Fruit fly (Drosophila melanogaster) whole organism, embryonic: ENCODE data around the gene TwdlV.
A peak's percentile ranks its signal among the peaks of the same experiment; 100 is the strongest.

Experiments used
- ATbp ChIP-seq: fragments of 200-800 bp; sonication (Bioruptor generic); optimal IDR thresholded peaks from 2 replicates; lab custom pipeline; 2017; ENCODE audit warnings: missing biosample characterization, mild to moderate bottlenecking, missing genetic modification characterization, missing genetic modification reagents
- Atf3 ChIP-seq: fragments of 200-800 bp; sonication (Bioruptor generic); optimal IDR thresholded peaks from 3 replicates; lab custom pipeline; 2016; ENCODE audit warnings: missing biosample characterization, missing genetic modification characterization
- Blimp-1 ChIP-seq: fragments of 200-800 bp; sonication (Bioruptor generic); optimal IDR thresholded peaks from 3 replicates; lab custom pipeline; 2018; ENCODE audit warnings: missing biosample characterization, missing genetic modification characterization, mild to moderate bottlenecking, moderate library complexity, missing genetic modification reagents
- CG10979 ChIP-seq: fragments of 200-800 bp; sonication (Bioruptor generic); optimal IDR thresholded peaks from 2 replicates; lab custom pipeline; 2018; ENCODE audit warnings: missing biosample characterization, mild to moderate bottlenecking, missing genetic modification characterization, moderate library complexity
- CG11695 ChIP-seq: fragments of 200-800 bp; sonication (Bioruptor generic); IDR thresholded peaks from 3 replicates; pipeline ENCODE4 v1.3.6; 2022; ENCODE audit warnings: missing biosample characterization, missing genetic modification characterization
- CG12236 ChIP-seq: fragments of 200-800 bp; sonication (Bioruptor generic); optimal IDR thresholded peaks from 2 replicates; lab custom pipeline; 2016; ENCODE audit warnings: missing biosample characterization, missing genetic modification characterization
- CG14050 ChIP-seq: fragments of 200-800 bp; sonication (Bioruptor generic); IDR thresholded peaks from 3 replicates; pipeline ENCODE4 v1.3.6; 2022; ENCODE audit warnings: missing biosample characterization, missing genetic modification characterization
- CG1529 ChIP-seq: fragments of 200-800 bp; sonication (Bioruptor generic); optimal IDR thresholded peaks from 3 replicates; lab custom pipeline; 2018; ENCODE audit warnings: missing biosample characterization, missing genetic modification characterization
- CG17359 ChIP-seq: fragments of 200-800 bp; sonication (Bioruptor generic); optimal IDR thresholded peaks from 3 replicates; lab custom pipeline; 2018; ENCODE audit warnings: missing biosample characterization, mild to moderate bottlenecking, missing genetic modification characterization, moderate library complexity
- CG18011 ChIP-seq: fragments of 200-800 bp; sonication (Bioruptor generic); optimal IDR thresholded peaks from 2 replicates; lab custom pipeline; 2017; ENCODE audit warnings: missing biosample characterization, missing genetic modification characterization, mild to moderate bottlenecking, moderate library complexity, missing genotype
- CG18476 ChIP-seq: fragments of 200-800 bp; sonication (Bioruptor generic); optimal IDR thresholded peaks from 2 replicates; lab custom pipeline; 2016; ENCODE audit warnings: missing biosample characterization, mild to moderate bottlenecking, missing genetic modification characterization
- CG2199 ChIP-seq: fragments of 200-800 bp; sonication (Bioruptor generic); IDR thresholded peaks from 3 replicates; pipeline ENCODE4 v1.3.6; 2022; ENCODE audit warnings: missing biosample characterization, missing genetic modification characterization
- CG30403 ChIP-seq: fragments of 200-800 bp; sonication (Bioruptor generic); optimal IDR thresholded peaks from 3 replicates; lab custom pipeline; 2016; ENCODE audit warnings: missing biosample characterization, missing genetic modification characterization
- CG33213 ChIP-seq: fragments of 200-800 bp; sonication (Bioruptor generic); optimal IDR thresholded peaks from 3 replicates; lab custom pipeline; 2016; ENCODE audit warnings: missing biosample characterization, missing genetic modification characterization
- CG3726 ChIP-seq: fragments of 200-800 bp; sonication (Bioruptor generic); IDR thresholded peaks from 3 replicates; pipeline ENCODE4, ENCODE4 v1.3.6; 2022; ENCODE audit warnings: missing biosample characterization, missing genetic modification characterization
- CG4282 ChIP-seq: fragments of 200-800 bp; sonication (Bioruptor generic); optimal IDR thresholded peaks from 2 replicates; lab custom pipeline; 2016; ENCODE audit warnings: missing biosample characterization, missing genetic modification characterization
- CG4360 ChIP-seq: fragments of 200-800 bp; sonication (Bioruptor generic); IDR thresholded peaks from 2 replicates; pipeline ENCODE4 v1.3.6; 2022; ENCODE audit warnings: missing biosample characterization, missing genetic modification characterization
- CG6654 ChIP-seq: fragments of 200-800 bp; sonication (Bioruptor generic); optimal IDR thresholded peaks from 2 replicates; lab custom pipeline; 2017; ENCODE audit warnings: missing biosample characterization, mild to moderate bottlenecking, missing genetic modification characterization
- CG7357 ChIP-seq: fragments of 200-800 bp; sonication (Bioruptor generic); IDR thresholded peaks from 3 replicates; pipeline ENCODE4 v1.3.6; 2022; ENCODE audit warnings: missing biosample characterization, missing genetic modification characterization
- CG7556 ChIP-seq: fragments of 200-800 bp; sonication (Bioruptor generic); optimal IDR thresholded peaks from 2 replicates; lab custom pipeline; 2017; ENCODE audit warnings: missing biosample characterization, mild to moderate bottlenecking, missing genetic modification characterization
- CG9817 ChIP-seq: fragments of 200-800 bp; sonication (Bioruptor generic); optimal IDR thresholded peaks from 2 replicates; lab custom pipeline; 2018; ENCODE audit warnings: missing biosample characterization, mild to moderate bottlenecking, missing genetic modification characterization, moderate library complexity
- CG9876 ChIP-seq: fragments of 200-800 bp; sonication (Bioruptor generic); optimal IDR thresholded peaks from 2 replicates; lab custom pipeline; 2016; ENCODE audit warnings: missing biosample characterization, missing genetic modification characterization
- Camta ChIP-seq: fragments of 200-800 bp; sonication (Bioruptor generic); optimal IDR thresholded peaks from 2 replicates; lab custom pipeline; 2016; ENCODE audit warnings: missing biosample characterization, missing genetic modification characterization
- Chrac-16 ChIP-seq: fragments of 200-800 bp; sonication (Bioruptor generic); optimal IDR thresholded peaks from 3 replicates; lab custom pipeline; 2016; ENCODE audit warnings: missing biosample characterization, missing genetic modification characterization
- Dek ChIP-seq: fragments of 200-800 bp; sonication (Bioruptor generic); optimal IDR thresholded peaks from 3 replicates; lab custom pipeline; 2019; ENCODE audit warnings: missing biosample characterization, mild to moderate bottlenecking, missing genetic modification characterization, moderate library complexity
- Doc2 ChIP-seq: fragments of 200-800 bp; sonication (Bioruptor generic); IDR thresholded peaks from 2 replicates; pipeline ENCODE4 v1.3.6; 2022; ENCODE audit warnings: missing biosample characterization, missing genetic modification characterization
- Dp ChIP-seq: fragments of 200-800 bp; sonication (Bioruptor generic); optimal IDR thresholded peaks from 2 replicates; lab custom pipeline; 2018; ENCODE audit warnings: missing biosample characterization, mild to moderate bottlenecking, missing genetic modification characterization, moderate library complexity
- Drgx ChIP-seq: fragments of 200-800 bp; sonication (Bioruptor generic); IDR thresholded peaks from 2 replicates; pipeline ENCODE4 v1.3.6; 2022; ENCODE audit warnings: missing biosample characterization, missing genetic modification characterization
- Eip74EF ChIP-seq, 2 experiments: fragments of 200-800 bp in 1 of 2; fragments of >200 bp in 1 of 2; sonication (Bioruptor generic) in 1 of 2; optimal IDR thresholded peaks; 2 replicates each; lab custom pipeline; 2017 to 2019; ENCODE audit warnings: missing biosample characterization in 2 of 2, missing genetic modification characterization in 2 of 2, mild to moderate bottlenecking in 1 of 2, moderate library complexity in 1 of 2
- Ets65A ChIP-seq: fragments of 200-800 bp; sonication (Bioruptor generic); peaks from one replicate; lab custom pipeline; 2016; ENCODE audit warnings: missing biosample characterization, missing genetic modification characterization
- GATAe ChIP-seq: fragments of 200-800 bp; sonication (Bioruptor generic); conservative IDR thresholded peaks from 2 replicates; pipeline ENCODE4 v1.3.6; 2022; ENCODE audit warnings: missing biosample characterization, missing genetic modification characterization
- Lpt ChIP-seq: fragments of >200 bp; optimal IDR thresholded peaks from 2 replicates; lab custom pipeline; 2018; ENCODE audit warnings: missing biosample characterization, missing genetic modification characterization
- Nf-YA ChIP-seq: fragments of 200-800 bp; sonication (Bioruptor generic); IDR thresholded peaks from 2 replicates; pipeline ENCODE4 v1.3.6; 2022; ENCODE audit warnings: missing biosample characterization, missing genetic modification characterization
- ash1 ChIP-seq: fragments of 200-800 bp; sonication (Bioruptor generic); optimal IDR thresholded peaks from 2 replicates; lab custom pipeline; 2018; ENCODE audit warnings: missing biosample characterization, mild to moderate bottlenecking, missing genetic modification characterization
- danr ChIP-seq: fragments of 200-800 bp; sonication (Bioruptor generic); IDR thresholded peaks from 2 replicates; pipeline ENCODE4 v1.3.6; 2022; ENCODE audit warnings: missing biosample characterization, missing genetic modification characterization
- emc ChIP-seq: fragments of 200-800 bp; sonication (Bioruptor generic); optimal IDR thresholded peaks from 2 replicates; lab custom pipeline; 2016; ENCODE audit warnings: missing biosample characterization, missing genetic modification characterization
- en ChIP-seq: fragments of 200-800 bp; sonication (Bioruptor generic); optimal IDR thresholded peaks from 2 replicates; lab custom pipeline; 2016; ENCODE audit warnings: missing biosample characterization, missing genetic modification characterization
- fd102C ChIP-seq: fragments of 200-800 bp; sonication (Bioruptor generic); optimal IDR thresholded peaks from 2 replicates; lab custom pipeline; 2018; ENCODE audit warnings: missing biosample characterization, mild to moderate bottlenecking, missing genetic modification characterization, moderate library complexity
- gcm2 ChIP-seq: fragments of 200-800 bp; sonication (Bioruptor generic); optimal IDR thresholded peaks from 2 replicates; lab custom pipeline; 2016; ENCODE audit warnings: missing biosample characterization, missing genetic modification characterization
- hkb ChIP-seq, 2 experiments: fragments of 200-800 bp in 1 of 2; fragments of >200 bp in 1 of 2; sonication (Bioruptor generic) in 1 of 2; IDR thresholded peaks in 1 of 2; optimal IDR thresholded peaks in 1 of 2; 2 replicates each; pipeline versions ENCODE4 v1.3.6 to Lab custom; 2017 to 2022; ENCODE audit warnings: missing biosample characterization in 1 of 2, missing genetic modification characterization in 1 of 2
- klu ChIP-seq: fragments of 200-800 bp; sonication (Bioruptor generic); IDR thresholded peaks from 2 replicates; pipeline ENCODE4 v1.3.6; 2022; ENCODE audit warnings: missing biosample characterization, missing genetic modification characterization
- oc ChIP-seq: fragments of 200-800 bp; sonication (Bioruptor generic); optimal IDR thresholded peaks from 2 replicates; lab custom pipeline; 2018; ENCODE audit warnings: missing biosample characterization, mild to moderate bottlenecking, missing genetic modification characterization, moderate library complexity
- pfk ChIP-seq: fragments of 200-800 bp; sonication (Bioruptor generic); optimal IDR thresholded peaks from 2 replicates; lab custom pipeline; 2018; ENCODE audit warnings: missing biosample characterization, mild to moderate bottlenecking, missing genetic modification characterization, moderate library complexity
- pros ChIP-seq: fragments of 200-800 bp; sonication (Bioruptor generic); optimal IDR thresholded peaks from 3 replicates; lab custom pipeline; 2019; ENCODE audit warnings: missing biosample characterization, mild to moderate bottlenecking, missing genetic modification characterization, moderate library complexity
- sqz ChIP-seq: fragments of 200-800 bp; sonication (Bioruptor generic); optimal IDR thresholded peaks from 3 replicates; lab custom pipeline; 2018; ENCODE audit warnings: missing biosample characterization, mild to moderate bottlenecking, missing genetic modification characterization
- stc ChIP-seq: fragments of 200-800 bp; sonication (Bioruptor generic); IDR thresholded peaks from 2 replicates; pipeline ENCODE4 v1.3.6; 2022; ENCODE audit warnings: missing biosample characterization, missing genetic modification characterization
- twi ChIP-seq: fragments of 200-800 bp; optimal IDR thresholded peaks from 2 replicates; lab custom pipeline; 2019; ENCODE audit warnings: missing biosample characterization, mild to moderate bottlenecking, missing genetic modification characterization, moderate library complexity
- tx ChIP-seq: fragments of 200-800 bp; sonication (Bioruptor generic); optimal IDR thresholded peaks from 2 replicates; lab custom pipeline; 2016; ENCODE audit warnings: missing biosample characterization, missing genetic modification characterization
- unpg ChIP-seq: fragments of 200-800 bp; sonication (Bioruptor generic); optimal IDR thresholded peaks from 3 replicates; lab custom pipeline; 2018; ENCODE audit warnings: missing biosample characterization, mild to moderate bottlenecking, missing genetic modification characterization, moderate library complexity
- yki ChIP-seq: fragments of >200 bp; optimal IDR thresholded peaks from 3 replicates; lab custom pipeline; 2018
- zen2 ChIP-seq: fragments of 200-800 bp; sonication (Bioruptor generic); IDR thresholded peaks from 3 replicates; pipeline ENCODE4 v1.3.6; 2022; ENCODE audit warnings: missing biosample characterization, missing genetic modification characterization; ENCODE audit not compliant: partially characterized antibody

Gene TwdlV

DNA sequence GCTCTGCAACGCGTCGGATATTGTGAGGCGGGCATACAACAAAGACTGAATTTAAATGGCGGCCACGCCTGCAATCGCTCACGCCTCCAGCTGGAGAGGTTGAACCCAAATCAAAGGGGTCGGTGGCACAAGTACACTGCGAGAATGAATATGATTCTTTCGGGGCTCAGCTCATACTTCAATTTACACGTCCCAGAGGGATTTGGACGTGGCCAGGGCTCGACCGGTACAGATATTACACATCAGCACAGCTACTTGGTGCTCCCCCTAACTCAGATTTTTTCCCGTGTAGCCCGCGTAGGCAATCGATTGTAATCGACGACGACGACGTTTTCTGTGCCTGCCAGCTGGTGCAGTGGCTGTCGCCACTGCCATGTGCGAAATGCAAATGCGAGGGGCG is 40.5 kb upstream of the TwdlV start (continued):
- peak; percentile 94 for TF ChIP-seq Drgx (GFP tag; lab: Robert Waterston, UW)
- TF ChIP-seq Nf-YA = peak; percentile 87
- peak; percentile 27 for TF ChIP-seq CG12236
- peak; percentile 67 for TF ChIP-seq CG10979 (tag; lab: Kevin White, UChicago)
- peak; percentile 68 for TF ChIP-seq CG4360 (GFP tag; lab: Robert Waterston, UW)
- TF ChIP-seq CG7556 (GFP tag; lab: Kevin White, UChicago) = peak; percentile 55
- no peak for TF ChIP-seq CG4282 (GFP tag; lab: Kevin White, UChicago)
- TF ChIP-seq stc = peak; percentile 88
- peak; percentile 69 for TF ChIP-seq CG30403 (GFP tag; lab: Kevin White, UChicago)
- peak; percentile 33; the same call in 1 of the 2 replicates for TF ChIP-seq GATAe (GFP tag; lab: Robert Waterston, UW)
- no peak for TF ChIP-seq twi (tag; lab: Kevin White, UChicago)
- TF ChIP-seq gcm2 (GFP tag; lab: Kevin White, UChicago) = peak; percentile 69
- TF ChIP-seq sqz = peak; percentile 8
- TF ChIP-seq Camta (GFP tag; lab: Kevin White, UChicago) = peak; percentile 60
- TF ChIP-seq CG1529 (GFP tag; lab: Kevin White, UChicago) = peak; percentile 62
- TF ChIP-seq Chrac-16 (GFP tag; lab: Kevin White, UChicago) = peak; percentile 59
- TF ChIP-seq CG9876 = peak; percentile 54
- TF ChIP-seq ATbp (GFP tag; lab: Kevin White, UChicago) = peak; percentile 87
- peak; percentile 33 for TF ChIP-seq CG18476
- peak; percentile 18 for TF ChIP-seq CG18011 (GFP tag; lab: Kevin White, UChicago)
- no peak for TF ChIP-seq fd102C
- TF ChIP-seq hkb (optimal IDR thresholded peaks at IDR 0.05; lab: Kevin White, UChicago) = no peak
- peak; percentile 92 for TF ChIP-seq hkb (GFP tag; IDR thresholded peaks at IDR 0.05; lab: Robert Waterston, UW)
- peak; percentile 44 for TF ChIP-seq Dek
- no peak for TF ChIP-seq Dp (GFP tag; lab: Kevin White, UChicago)
- no peak for TF ChIP-seq ash1 (GFP tag; lab: Kevin White, UChicago)
- no peak for TF ChIP-seq pfk
- TF ChIP-seq CG33213 = peak; percentile 73
- TF ChIP-seq klu (GFP tag; lab: Robert Waterston, UW) = peak; percentile 75
- TF ChIP-seq zen2 (GFP tag; lab: Robert Waterston, UW) = no peak
- TF ChIP-seq tx (GFP tag; lab: Kevin White, UChicago) = peak; percentile 57
- TF ChIP-seq Doc2 (GFP tag; lab: Robert Waterston, UW) = peak; percentile 66
- TF ChIP-seq CG6654 = peak; percentile 55
- TF ChIP-seq Ets65A (GFP tag; lab: Kevin White, UChicago) = peak; percentile 98
- peak; percentile 77 for TF ChIP-seq CG14050 (GFP tag; lab: Robert Waterston, UW)
- peak; percentile 65; the same call in 1 of the 3 replicates for TF ChIP-seq CG2199 (GFP tag; lab: Robert Waterston, UW)
- peak; percentile 46 for TF ChIP-seq en (GFP tag; lab: Kevin White, UChicago)
- TF ChIP-seq oc = peak; percentile 79
- peak; percentile 80; the same call in 2 of the 3 replicates for TF ChIP-seq CG3726
- TF ChIP-seq Blimp-1 (GFP tag; lab: Kevin White, UChicago) = peak; percentile 63
- no peak for TF ChIP-seq pros (GFP tag; lab: Kevin White, UChicago)
- no peak for TF ChIP-seq yki (lab: Kevin White, UChicago)
- no peak for TF ChIP-seq Lpt
- TF ChIP-seq CG9817 = peak; percentile 70
- TF ChIP-seq CG7357 (GFP tag; lab: Robert Waterston, UW) = peak; percentile 73; the same call in 2 of the 3 replicates
- peak; percentile 29 for TF ChIP-seq emc (GFP tag; lab: Kevin White, UChicago)
- peak in 1 of 2 experiments; percentile 53 for TF ChIP-seq Eip74EF (GFP tag; optimal IDR thresholded peaks at IDR 0.05; lab: Kevin White, UChicago)
- peak; percentile 83; the same call in 2 of the 3 replicates for TF ChIP-seq CG11695
- TF ChIP-seq Atf3 (GFP tag; lab: Kevin White, UChicago) = peak; percentile 63
- TF ChIP-seq CG17359 = peak; percentile 87
- peak; percentile 75 for TF ChIP-seq unpg (GFP tag; lab: Kevin White, UChicago)
- TF ChIP-seq danr (GFP tag; lab: Robert Waterston, UW) = peak; percentile 73
